Fruit fly (Drosophila melanogaster): ENCODE measurements around the gene CG43349.

Gene CG43349

dm6 chr2L:1207432-1207831 is 7.4 kb downstream of the CG43349 start (continued):
- TF ChIP-seq CG17568 (GFP tag; optimal IDR thresholded peaks at IDR 0.05) (no peak), CG14050 (GFP tag; IDR thresholded peaks at IDR 0.05) (peak; percentile 58; the same call in 2 of the 3 replicates), CG13296 (GFP tag; optimal IDR thresholded peaks at IDR 0.05) (no peak), CG2116 (GFP tag; optimal IDR thresholded peaks at IDR 0.05) (no peak), Camta (GFP tag; optimal IDR thresholded peaks at IDR 0.05) (no peak), zen2 (GFP tag; IDR thresholded peaks at IDR 0.05; ENCODE audit: partially characterized antibody) (no peak), kah (GFP tag; optimal IDR thresholded peaks at IDR 0.05) (no peak), CG11093 (GFP tag; IDR thresholded peaks at IDR 0.05) (peak; percentile 51; the same call in 1 of the 3 replicates), tx (GFP tag; optimal IDR thresholded peaks at IDR 0.05) (no peak), H2.0 (GFP tag; IDR thresholded peaks at IDR 0.05) (peak; percentile 59; the same call in 1 of the 2 replicates), CG14710 (tag; optimal IDR thresholded peaks at IDR 0.05) (no peak), Hmx (GFP tag; optimal IDR thresholded peaks at IDR 0.05) (no peak), zen (tag; optimal IDR thresholded peaks at IDR 0.05) (no peak), CG13424 (tag; optimal IDR thresholded peaks at IDR 0.05) (peak; percentile 42), kni (GFP tag; optimal IDR thresholded peaks at IDR 0.05) (no peak), eyg (GFP tag; optimal IDR thresholded peaks at IDR 0.05) (no peak), pan (optimal IDR thresholded peaks at IDR 0.05) (no peak), pan (GFP tag; optimal IDR thresholded peaks at IDR 0.05 in 1 of 2, IDR thresholded peaks at IDR 0.05 in 1 of 2) (peak in 1 of 2 experiments; percentile 76), Deaf1 (tag; optimal IDR thresholded peaks at IDR 0.05) (no peak), gce (GFP tag; IDR thresholded peaks at IDR 0.05) (0 out of 3 replicates have a peak, but pooled peaks have one; percentile 36), CG31224 (GFP tag; IDR thresholded peaks at IDR 0.05) (peak; percentile 48; the same call in 1 of the 2 replicates), hb (GFP tag; IDR thresholded peaks at IDR 0.05; ENCODE audit: partially characterized antibody) (no peak), CG16779 (GFP tag; IDR thresholded peaks at IDR 0.05) (no peak), CG1792 (GFP tag; optimal IDR thresholded peaks at IDR 0.05) (no peak), Opbp (GFP tag; IDR thresholded peaks at IDR 0.05; ENCODE audit: partially characterized antibody) (no peak), CG3995 (GFP tag; optimal IDR thresholded peaks at IDR 0.05) (no peak), Tbp (GFP tag; optimal IDR thresholded peaks at IDR 0.05) (no peak), slou (GFP tag; optimal IDR thresholded peaks at IDR 0.05) (peak; percentile 4), CG4282 (GFP tag; optimal IDR thresholded peaks at IDR 0.05) (no peak), CG2678 (tag; optimal IDR thresholded peaks at IDR 0.05) (peak; percentile 60), CG7987 (GFP tag; optimal IDR thresholded peaks at IDR 0.05) (no peak), CG10267 (tag; optimal IDR thresholded peaks at IDR 0.05) (no peak)

dm6 chr2L:1211528-1211927 is 11.5 kb downstream of the CG43349 start:
- TF ChIP-seq Poxn (GFP tag; IDR thresholded peaks at IDR 0.05) (no peak), wek (GFP tag; optimal IDR thresholded peaks at IDR 0.05) (peak; percentile 76), CG17612 (GFP tag; IDR thresholded peaks at IDR 0.05) (peak; percentile 56; the same call in 1 of the 2 replicates), HmgZ (tag; optimal IDR thresholded peaks at IDR 0.05) (no peak), CG2120 (GFP tag; optimal IDR thresholded peaks at IDR 0.05) (peak; percentile 29), sisA (GFP tag; IDR thresholded peaks at IDR 0.05) (no peak), sens (GFP tag) (peak; percentile 16), Atf3 (GFP tag; optimal IDR thresholded peaks at IDR 0.05) (no peak), crol (GFP tag; IDR thresholded peaks at IDR 0.05) (no peak), Hr39 (optimal IDR thresholded peaks at IDR 0.05) (no peak), CG8290 (GFP tag; optimal IDR thresholded peaks at IDR 0.05) (no peak), CG8290 (tag; optimal IDR thresholded peaks at IDR 0.05) (peak in 1 of 2 experiments; percentile 11), CG15601 (tag; optimal IDR thresholded peaks at IDR 0.05) (peak; percentile 30), CG10431 (GFP tag; optimal IDR thresholded peaks at IDR 0.05) (no peak), pzg (GFP tag; optimal IDR thresholded peaks at IDR 0.05) (no peak), CG13287 (GFP tag; IDR thresholded peaks at IDR 0.05; ENCODE audit: partially characterized antibody) (peak; percentile 48), Med (GFP tag) (peak; percentile 23), hb (GFP tag; IDR thresholded peaks at IDR 0.05; ENCODE audit: partially characterized antibody) (no peak), CG15269 (tag; optimal IDR thresholded peaks at IDR 0.05) (peak; percentile 0), HmgD (GFP tag; optimal IDR thresholded peaks at IDR 0.05) (no peak), CG3838 (GFP tag; optimal IDR thresholded peaks at IDR 0.05) (no peak)

All from whole organism, embryonic.